In the genomic region with DNA sequence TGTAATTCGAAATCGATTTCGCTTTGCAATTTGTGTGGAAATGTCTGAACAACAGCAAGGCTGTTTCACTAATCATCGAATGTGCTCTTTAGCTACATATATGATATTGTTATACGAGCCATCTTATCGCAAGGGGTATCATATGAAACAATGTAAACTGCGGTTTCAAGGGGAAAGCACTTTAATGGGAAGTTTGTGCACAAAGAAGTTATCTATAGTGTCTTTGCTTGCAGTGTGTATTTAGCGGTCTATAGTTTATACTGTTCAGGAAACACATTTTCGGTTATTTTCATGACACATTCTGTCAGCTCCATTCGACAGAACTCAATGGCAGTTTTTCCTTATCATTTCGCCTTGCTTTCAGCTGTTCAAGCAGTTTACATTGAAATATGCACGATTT, we compare ENCODE assay signal across 4 fruit fly cellular contexts.
A peak's percentile ranks its signal among the peaks of the same experiment; 100 is the strongest.
TF ChIP-seq lines count a peak whose summit lies in the region.

No protein-coding gene starts in this region.

- TF ChIP-seq CTCF in whole organism, embryonic (GFP tag; optimal IDR thresholded peaks at IDR 0.05; lab: Kevin White, UChicago): no peak

TF ChIP-seq in whole organism, adult, 20 proteins besides CTCF, POLR2A, EP300 and RAD21:
- TF ChIP-seq Hr96 (GFP tag; optimal IDR thresholded peaks at IDR 0.05; lab: Kevin White, UChicago) (peak; percentile 18), cic (GFP tag; optimal IDR thresholded peaks at IDR 0.05; lab: Kevin White, UChicago) (peak; percentile 2), Clk (GFP tag; optimal IDR thresholded peaks at IDR 0.05; lab: Kevin White, UChicago) (no peak), kay (GFP tag; lab: Kevin White, UChicago; ENCODE audit: borderline replicate concordance) (peak; percentile 40), ovo (GFP tag; optimal IDR thresholded peaks at IDR 0.05; lab: Kevin White, UChicago) (peak; percentile 71), tj (GFP tag; optimal IDR thresholded peaks at IDR 0.05; lab: Kevin White, UChicago) (peak; percentile 17), Mnt (GFP tag; optimal IDR thresholded peaks at IDR 0.05; lab: Kevin White, UChicago) (no peak)

TF ChIP-seq in whole organism, embryonic, 481 proteins besides CTCF, POLR2A, EP300 and RAD21 (continues in another document):
- TF ChIP-seq CG14441 (GFP tag; IDR thresholded peaks at IDR 0.05; lab: Robert Waterston, UW): peak; percentile 39; the same call in 1 of the 2 replicates
- TF ChIP-seq odd (GFP tag; optimal IDR thresholded peaks at IDR 0.05; lab: Kevin White, UChicago): peak; percentile 3
- TF ChIP-seq slou (GFP tag; optimal IDR thresholded peaks at IDR 0.05; lab: Kevin White, UChicago): no peak
- no peak for TF ChIP-seq CG11695 (GFP tag; IDR thresholded peaks at IDR 0.05; lab: Robert Waterston, UW)
- no peak for TF ChIP-seq CG13894 (tag; optimal IDR thresholded peaks at IDR 0.05; lab: Kevin White, UChicago)
- peak; percentile 16 for TF ChIP-seq CG18599 (GFP tag; optimal IDR thresholded peaks at IDR 0.05; lab: Kevin White, UChicago)
- TF ChIP-seq nau (GFP tag; optimal IDR thresholded peaks at IDR 0.05; lab: Kevin White, UChicago): no peak
- peak in 1 of 2 experiments; percentile 22 for TF ChIP-seq eve (GFP tag; optimal IDR thresholded peaks at IDR 0.05; lab: Kevin White, UChicago)
- peak; percentile 37 for TF ChIP-seq mirr (GFP tag; optimal IDR thresholded peaks at IDR 0.05; lab: Kevin White, UChicago)
- TF ChIP-seq CG1024 (GFP tag; IDR thresholded peaks at IDR 0.05; lab: Robert Waterston, UW): no peak
- 0 out of 3 replicates have a peak, but pooled peaks have one; percentile 67 for TF ChIP-seq CG2199 (GFP tag; IDR thresholded peaks at IDR 0.05; lab: Robert Waterston, UW)
- TF ChIP-seq Poxn (GFP tag; IDR thresholded peaks at IDR 0.05; lab: Robert Waterston, UW): no peak
- no peak for TF ChIP-seq CG8290 (GFP tag; optimal IDR thresholded peaks at IDR 0.05; lab: Kevin White, UChicago)
- TF ChIP-seq CG8290 (tag; optimal IDR thresholded peaks at IDR 0.05; lab: Kevin White, UChicago): peak in 1 of 2 experiments; percentile 5
- TF ChIP-seq caup (GFP tag; optimal IDR thresholded peaks at IDR 0.05; lab: Kevin White, UChicago; ENCODE audit: severe bottlenecking): peak; percentile 35
- no peak for TF ChIP-seq CG42726 (GFP tag; IDR thresholded peaks at IDR 0.05; lab: Robert Waterston, UW; ENCODE audit: partially characterized antibody)
- no peak for TF ChIP-seq bab2 (GFP tag; optimal IDR thresholded peaks at IDR 0.05; lab: Kevin White, UChicago)
- TF ChIP-seq CG15514 (GFP tag; optimal IDR thresholded peaks at IDR 0.05; lab: Kevin White, UChicago): peak; percentile 21
- no peak for TF ChIP-seq CG11085 (GFP tag; IDR thresholded peaks at IDR 0.05; lab: Robert Waterston, UW)
- TF ChIP-seq so (GFP tag; IDR thresholded peaks at IDR 0.05; lab: Robert Waterston, UW): no peak
- peak; percentile 16 for TF ChIP-seq Meics (GFP tag; optimal IDR thresholded peaks at IDR 0.05; lab: Kevin White, UChicago)
- peak; percentile 55 for TF ChIP-seq Med (GFP tag; lab: Kevin White, UChicago)
- peak; percentile 26 for TF ChIP-seq CG10543 (GFP tag; optimal IDR thresholded peaks at IDR 0.05; lab: Kevin White, UChicago)
- peak; percentile 48 for TF ChIP-seq lab (GFP tag; optimal IDR thresholded peaks at IDR 0.05; lab: Kevin White, UChicago)
- TF ChIP-seq tna (GFP tag; IDR thresholded peaks at IDR 0.05; lab: Robert Waterston, UW; ENCODE audit: partially characterized antibody): no peak
- TF ChIP-seq danr (GFP tag; IDR thresholded peaks at IDR 0.05; lab: Robert Waterston, UW): no peak

TF ChIP-seq in whole organism, prepupa, 60 proteins besides CTCF, POLR2A, EP300 and RAD21:
- TF ChIP-seq CG6854 (GFP tag; optimal IDR thresholded peaks at IDR 0.05; lab: Kevin White, UChicago) (no peak), fkh (GFP tag; optimal IDR thresholded peaks at IDR 0.05; lab: Kevin White, UChicago) (peak; percentile 38), Eip78C (GFP tag; lab: Kevin White, UChicago) (peak; percentile 43), Ets96B (tag; optimal IDR thresholded peaks at IDR 0.05; lab: Kevin White, UChicago) (no peak), Hr39 (GFP tag; optimal IDR thresholded peaks at IDR 0.05; lab: Kevin White, UChicago) (no peak), CG11902 (GFP tag; optimal IDR thresholded peaks at IDR 0.05; lab: Kevin White, UChicago) (no peak), CG6792 (GFP tag; optimal IDR thresholded peaks at IDR 0.05; lab: Kevin White, UChicago) (no peak)

TF ChIP-seq in whole organism, wandering third instar larva, 38 proteins besides CTCF, POLR2A, EP300 and RAD21:
- TF ChIP-seq Rel (GFP tag; optimal IDR thresholded peaks at IDR 0.05; lab: Kevin White, UChicago) (no peak), Rel (tag; optimal IDR thresholded peaks at IDR 0.05; lab: Kevin White, UChicago) (peak; percentile 6), dl (GFP tag; optimal IDR thresholded peaks at IDR 0.05; lab: Kevin White, UChicago; ENCODE audit: insufficient read depth in 1 of 2, partially characterized antibody in 2 of 2) (no peak), N (GFP tag; optimal IDR thresholded peaks at IDR 0.05; lab: Kevin White, UChicago) (no peak), psq (GFP tag; optimal IDR thresholded peaks at IDR 0.05; lab: Kevin White, UChicago) (no peak), Mio (GFP tag; optimal IDR thresholded peaks at IDR 0.05; lab: Kevin White, UChicago) (no peak)
